Worm (Caenorhabditis elegans): Measurements from ENCODE around the gene srh-171.
A peak's percentile ranks its signal among the peaks of the same experiment; 100 is the strongest.

The srh-171 gene

ce11 chrV:19998203-19998836 is 32.8 kb downstream of the srh-171 start:
- no peak for TF ChIP-seq mab-9 (GFP tag; IDR thresholded peaks at IDR 0.05)
- TF ChIP-seq ets-5 (GFP tag; IDR thresholded peaks at IDR 0.05): 0 out of 2 replicates have a peak, but pooled peaks have one; percentile 80

ce11 chrV:19999100-19999499 is 33.6 kb downstream of the srh-171 start:
- TF ChIP-seq lin-13 (GFP tag; optimal IDR thresholded peaks at IDR 0.05) (no peak), ceh-90 (tag; optimal IDR thresholded peaks at IDR 0.05) (no peak), hlh-4 (tag; optimal IDR thresholded peaks at IDR 0.05) (no peak), pqm-1 (tag; optimal IDR thresholded peaks at IDR 0.05) (no peak), lin-39 (tag; optimal IDR thresholded peaks at IDR 0.05) (no peak), dsc-1 (tag; optimal IDR thresholded peaks at IDR 0.05) (no peak), unc-98 (GFP tag; IDR thresholded peaks at IDR 0.05) (no peak), C04F5.9 (tag; optimal IDR thresholded peaks at IDR 0.05) (no peak), sptf-1 (tag; optimal IDR thresholded peaks at IDR 0.05) (no peak), nhr-84 (tag; optimal IDR thresholded peaks at IDR 0.05) (no peak), rnt-1 (tag; optimal IDR thresholded peaks at IDR 0.05) (no peak), ztf-11 (tag; optimal IDR thresholded peaks at IDR 0.05) (no peak), snu-23 (GFP tag; optimal IDR thresholded peaks at IDR 0.05) (no peak), unc-62 (GFP tag; optimal IDR thresholded peaks at IDR 0.05) (no peak)

- TF ChIP-seq efl-1 (optimal IDR thresholded peaks at IDR 0.05) (no peak), efl-1 (GFP tag; optimal IDR thresholded peaks at IDR 0.05 in 1 of 2) (peak in 1 of 2 experiments; percentile 88), aha-1 (tag; optimal IDR thresholded peaks at IDR 0.05) (no peak)
Measured at ce11 chrV:19999789-20000188, 34.3 kb downstream of the srh-171 start.

- TF ChIP-seq ceh-63 (GFP tag; optimal IDR thresholded peaks at IDR 0.05): no peak
- TF ChIP-seq nhr-90 (tag; optimal IDR thresholded peaks at IDR 0.05; ENCODE audit: poor library complexity): no peak
- TF ChIP-seq lin-13 (GFP tag; optimal IDR thresholded peaks at IDR 0.05): no peak
- TF ChIP-seq unc-30 (tag; optimal IDR thresholded peaks at IDR 0.05): no peak
- no peak for TF ChIP-seq blmp-1 (tag; optimal IDR thresholded peaks at IDR 0.05)
- TF ChIP-seq egl-27 (tag; optimal IDR thresholded peaks at IDR 0.05): no peak
- TF ChIP-seq lin-35 (GFP tag; optimal IDR thresholded peaks at IDR 0.05): no peak
- no peak for TF ChIP-seq mep-1 (tag; optimal IDR thresholded peaks at IDR 0.05)
- TF ChIP-seq vab-15 (tag; optimal IDR thresholded peaks at IDR 0.05): no peak
- no peak for TF ChIP-seq Y116A8C.19 (tag; optimal IDR thresholded peaks at IDR 0.05; ENCODE audit: borderline replicate concordance)
- no peak for TF ChIP-seq pag-3 (tag; optimal IDR thresholded peaks at IDR 0.05; ENCODE audit: borderline replicate concordance, insufficient read depth)
- no peak for TF ChIP-seq unc-62 (GFP tag; optimal IDR thresholded peaks at IDR 0.05)
- no peak for TF ChIP-seq pqm-1 (tag; optimal IDR thresholded peaks at IDR 0.05)
- no peak for TF ChIP-seq lin-15B (tag; optimal IDR thresholded peaks at IDR 0.05)
- TF ChIP-seq mdl-1 (tag; optimal IDR thresholded peaks at IDR 0.05): no peak
Measured at ce11 chrV:20000639-20001038, 35.1 kb downstream of the srh-171 start.

ce11 chrV:20002194-20002593 is 36.7 kb downstream of the srh-171 start:
- TF ChIP-seq mdl-1 (tag; optimal IDR thresholded peaks at IDR 0.05) (no peak), lin-13 (GFP tag; optimal IDR thresholded peaks at IDR 0.05) (no peak), efl-3 (GFP tag; optimal IDR thresholded peaks at IDR 0.05) (no peak), hpl-2 (GFP tag; optimal IDR thresholded peaks at IDR 0.05) (no peak), nhr-237 (tag; optimal IDR thresholded peaks at IDR 0.05) (no peak), nhr-85 (tag) (no peak), blmp-1 (tag; optimal IDR thresholded peaks at IDR 0.05) (no peak), tbx-2 (tag; optimal IDR thresholded peaks at IDR 0.05) (no peak), pag-3 (tag; optimal IDR thresholded peaks at IDR 0.05; ENCODE audit: borderline replicate concordance, insufficient read depth) (no peak), zag-1 (tag; optimal IDR thresholded peaks at IDR 0.05) (no peak), snpc-4 (tag; optimal IDR thresholded peaks at IDR 0.05) (no peak), nhr-84 (tag; optimal IDR thresholded peaks at IDR 0.05) (no peak), mep-1 (tag; optimal IDR thresholded peaks at IDR 0.05) (no peak), nhr-71 (tag; optimal IDR thresholded peaks at IDR 0.05) (no peak), swsn-7 (tag; optimal IDR thresholded peaks at IDR 0.05) (no peak), lir-3 (tag; optimal IDR thresholded peaks at IDR 0.05; ENCODE audit: poor library complexity) (no peak), unc-98 (GFP tag; IDR thresholded peaks at IDR 0.05) (no peak)
